Worm (Caenorhabditis elegans) whole organism, young adult: ENCODE results near the gene vps-26.

Experiments used
- B0035.1 ChIP-seq: sonication (generic microtip); optimal IDR thresholded peaks from 2 replicates; lab custom pipeline; 2016; ENCODE audit warnings: missing genetic modification characterization, mild to moderate bottlenecking, missing compliant biosample characterization, missing genotype, missing genetic modification reagents
- C17E4.6 ChIP-seq: fragments of 200-800 bp; sonication (Bioruptor generic); IDR thresholded peaks from 2 replicates; pipeline ENCODE4 v1.3.6; 2022; ENCODE audit warnings: missing genetic modification reagents, missing genetic modification characterization, missing compliant biosample characterization
- D2030.7 ChIP-seq: fragments of 200-800 bp; sonication (Bioruptor generic); IDR thresholded peaks from 2 replicates; pipeline ENCODE4 v1.3.6; 2022; ENCODE audit warnings: missing genetic modification reagents, missing genetic modification characterization, missing compliant biosample characterization
- F49E8.2 ChIP-seq: sonication (generic microtip); optimal IDR thresholded peaks from 3 replicates; lab custom pipeline; 2017; ENCODE audit warnings: missing genetic modification characterization, mild to moderate bottlenecking, missing compliant biosample characterization, antibody characterized with exemption, moderate library complexity; ENCODE audit not compliant: insufficient read depth
- F55B11.4 ChIP-seq: sonication (generic microtip); optimal IDR thresholded peaks from 2 replicates; lab custom pipeline; 2016; ENCODE audit warnings: missing compliant biosample characterization, missing genetic modification characterization, borderline replicate concordance; ENCODE audit not compliant: insufficient read depth
- K11D2.4 ChIP-seq: fragments of 200-800 bp; sonication (Bioruptor generic); IDR thresholded peaks from 2 replicates; pipeline ENCODE4 v1.3.6; 2022; ENCODE audit warnings: missing genetic modification reagents, missing genetic modification characterization, missing compliant biosample characterization
- Y79H2A.3 ChIP-seq: fragments of 200-800 bp; sonication (Bioruptor generic); conservative IDR thresholded peaks from 2 replicates; pipeline ENCODE4 v1.3.6; 2022; ENCODE audit warnings: missing genetic modification reagents, missing genetic modification characterization, missing compliant biosample characterization
- athp-1 ChIP-seq: sonication (generic microtip); optimal IDR thresholded peaks from 2 replicates; lab custom pipeline; 2017; ENCODE audit warnings: mild to moderate bottlenecking, missing genetic modification characterization, missing compliant biosample characterization
- cebp-1 ChIP-seq, 2 experiments: fragments of 200-800 bp in 1 of 2; sonication (Bioruptor generic) in 1 of 2; sonication (generic microtip) in 1 of 2; IDR thresholded peaks in 1 of 2; optimal IDR thresholded peaks in 1 of 2; 2 replicates each; pipeline versions ENCODE4 v1.3.6 to Lab custom; 2017 to 2022; ENCODE audit warnings: missing compliant biosample characterization in 2 of 2, missing genetic modification characterization in 2 of 2, mild to moderate bottlenecking in 1 of 2, missing genetic modification reagents in 1 of 2, moderate library complexity in 1 of 2
- ceh-79 ChIP-seq: sonication (generic microtip); optimal IDR thresholded peaks from 2 replicates; lab custom pipeline; 2017; ENCODE audit warnings: mild to moderate bottlenecking, missing genetic modification characterization, missing compliant biosample characterization
- die-1 ChIP-seq: sonication (generic microtip); optimal IDR thresholded peaks from 2 replicates; lab custom pipeline; 2016; ENCODE audit warnings: missing genotype, mild to moderate bottlenecking, missing genetic modification characterization, missing compliant biosample characterization
- ets-4 ChIP-seq: fragments of 200-800 bp; sonication (Bioruptor generic); optimal IDR thresholded peaks from 2 replicates; lab custom pipeline; 2018; ENCODE audit warnings: mild to moderate bottlenecking, missing genetic modification characterization, missing compliant biosample characterization
- let-607 ChIP-seq, 2 experiments: fragments of 200-800 bp in 1 of 2; sonication (Bioruptor generic) in 1 of 2; sonication (generic microtip) in 1 of 2; optimal IDR thresholded peaks; 2 replicates each; lab custom pipeline; 2016 to 2018; ENCODE audit warnings: mild to moderate bottlenecking in 2 of 2, missing compliant biosample characterization in 2 of 2, missing genetic modification characterization in 2 of 2, moderate library complexity in 2 of 2, missing genotype in 1 of 2
- lin-40 ChIP-seq: sonication (generic microtip); optimal IDR thresholded peaks from 2 replicates; lab custom pipeline; 2016; ENCODE audit warnings: missing genetic modification characterization, mild to moderate bottlenecking, missing compliant biosample characterization, missing genotype, missing genetic modification reagents
- lir-1 ChIP-seq: fragments of 200-800 bp; sonication (Bioruptor generic); conservative IDR thresholded peaks from 2 replicates; pipeline ENCODE4 v1.3.6; 2022; ENCODE audit warnings: missing genetic modification reagents, missing genetic modification characterization, missing compliant biosample characterization
- mcd-1 ChIP-seq: fragments of 200-800 bp; sonication (Bioruptor generic); IDR thresholded peaks from 2 replicates; pipeline ENCODE4 v1.3.6; 2022; ENCODE audit warnings: missing genetic modification reagents, missing genetic modification characterization, missing compliant biosample characterization
- mxl-1 ChIP-seq: sonication (generic microtip); optimal IDR thresholded peaks from 2 replicates; lab custom pipeline; 2016; ENCODE audit warnings: missing genetic modification characterization, missing compliant biosample characterization
- nfya-1 ChIP-seq: sonication (generic microtip); optimal IDR thresholded peaks from 2 replicates; lab custom pipeline; 2017; ENCODE audit warnings: antibody characterized with exemption, missing compliant biosample characterization, missing genetic modification characterization, borderline replicate concordance; ENCODE audit not compliant: insufficient read depth
- nhr-120 ChIP-seq: fragments of 200-800 bp; sonication (Bioruptor generic); IDR thresholded peaks from 2 replicates; pipeline ENCODE4 v1.3.6; 2022; ENCODE audit warnings: missing genetic modification characterization, missing compliant biosample characterization
- nhr-80 ChIP-seq: sonication (generic microtip); optimal IDR thresholded peaks from 2 replicates; lab custom pipeline; 2016; ENCODE audit warnings: missing genetic modification characterization, missing compliant biosample characterization
- pbrm-1 ChIP-seq: fragments of 200-800 bp; sonication (Bioruptor generic); IDR thresholded peaks from 2 replicates; pipeline ENCODE4 v1.3.6; 2022; ENCODE audit warnings: missing genetic modification reagents, missing genetic modification characterization, missing compliant biosample characterization
- sdz-38 ChIP-seq: sonication (generic microtip); optimal IDR thresholded peaks from 2 replicates; lab custom pipeline; 2016; ENCODE audit warnings: missing genotype, missing genetic modification characterization, missing compliant biosample characterization
- snpc-1.1 ChIP-seq: sonication (generic microtip); optimal IDR thresholded peaks from 2 replicates; lab custom pipeline; 2017; ENCODE audit warnings: missing genetic modification characterization, mild to moderate bottlenecking, missing compliant biosample characterization, antibody characterized with exemption, moderate library complexity, missing genotype, missing genetic modification reagents; ENCODE audit not compliant: insufficient read depth
- snpc-3.4 ChIP-seq: sonication (generic microtip); optimal IDR thresholded peaks from 2 replicates; lab custom pipeline; 2017; ENCODE audit warnings: missing genetic modification characterization, mild to moderate bottlenecking, missing compliant biosample characterization, antibody characterized with exemption, moderate library complexity, missing genotype, missing genetic modification reagents
- somi-1 ChIP-seq: fragments of 200-800 bp; sonication (Bioruptor generic); optimal IDR thresholded peaks from 2 replicates; lab custom pipeline; 2018; ENCODE audit warnings: mild to moderate bottlenecking, missing genetic modification characterization, missing compliant biosample characterization
- unc-130 ChIP-seq: sonication (generic microtip); optimal IDR thresholded peaks from 2 replicates; lab custom pipeline; 2016; ENCODE audit warnings: missing genetic modification reagents, missing genetic modification characterization, missing compliant biosample characterization
- unc-62 ChIP-seq: fragments of 150-350 bp; optimal IDR thresholded peaks from 2 replicates; lab custom pipeline; 2014; ENCODE audit warnings: missing biosample characterization, missing genetic modification reagents, missing genetic modification characterization
- ztf-25 ChIP-seq: fragments of 200-800 bp; sonication (Bioruptor generic); IDR thresholded peaks from 2 replicates; pipeline ENCODE4 v1.3.6; 2022; ENCODE audit warnings: missing genetic modification reagents, missing genetic modification characterization, missing compliant biosample characterization
- ztf-26 ChIP-seq: sonication (generic microtip); optimal IDR thresholded peaks from 2 replicates; lab custom pipeline; 2017; ENCODE audit warnings: missing genetic modification characterization, missing compliant biosample characterization
- ztf-3 ChIP-seq: fragments of 200-800 bp; sonication (Bioruptor generic); optimal IDR thresholded peaks from 2 replicates; lab custom pipeline; 2018; ENCODE audit warnings: mild to moderate bottlenecking, missing genetic modification characterization, missing compliant biosample characterization
- ztf-6 ChIP-seq: fragments of 200-800 bp; sonication (Bioruptor generic); IDR thresholded peaks from 2 replicates; pipeline ENCODE4 v1.3.6; 2022; ENCODE audit warnings: missing genetic modification reagents, missing genetic modification characterization, missing compliant biosample characterization

vps-26 gene

DNA sequence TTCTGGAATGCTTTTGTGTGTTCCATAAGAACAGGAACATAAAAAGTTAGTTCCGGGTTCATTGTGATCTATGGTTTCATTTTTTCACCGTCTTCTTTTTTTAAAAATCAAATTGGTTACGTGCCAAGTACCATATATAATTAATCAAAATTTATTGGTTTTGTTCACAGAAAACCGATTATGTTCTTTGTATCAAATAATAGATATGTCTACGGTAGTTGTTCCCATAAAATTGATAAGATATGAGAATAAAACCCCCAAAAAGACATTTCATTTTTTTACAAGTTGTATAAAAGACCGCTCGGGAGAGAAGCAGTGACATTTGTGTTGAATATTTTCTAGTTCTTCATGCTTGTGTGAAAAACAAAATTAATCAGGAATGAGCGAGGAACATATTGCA lies 39.5 kb upstream of the vps-26 start, which contains the start of gene C10C5.5:
C10C5.5 (plus strand) TSS at position 301 of the 400 bp plus-strand sequence.
- TF ChIP-seq F55B11.4 (tag; lab: Kevin White, UChicago): no peak
- TF ChIP-seq lir-1 (GFP tag; lab: Robert Waterston, UW): no peak
- no peak for TF ChIP-seq ztf-6 (GFP tag; lab: Robert Waterston, UW)
- TF ChIP-seq nfya-1 (tag; lab: Kevin White, UChicago): no peak
- no peak for TF ChIP-seq ets-4 (GFP tag; lab: Kevin White, UChicago)
- no peak for TF ChIP-seq athp-1

DNA sequence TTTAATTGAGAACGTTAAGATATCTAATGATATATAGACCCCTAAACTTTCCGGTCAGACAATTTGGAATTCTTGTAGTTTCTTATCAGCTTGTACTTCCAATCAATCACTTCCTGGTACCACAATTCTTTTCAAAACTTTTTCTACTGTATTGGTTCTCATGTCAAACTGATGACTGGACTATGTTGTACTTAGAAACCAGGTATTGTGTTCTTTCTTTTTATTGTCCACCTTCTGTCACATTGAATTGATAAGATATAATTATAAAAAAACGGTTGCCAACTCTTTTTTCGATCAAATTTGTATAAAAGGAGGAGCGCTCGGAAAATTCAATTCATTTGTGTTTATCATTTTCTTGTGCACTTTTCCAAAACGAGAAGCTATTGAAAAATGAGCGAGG lies 36.7 kb upstream of the vps-26 start, which contains the start of gene C10C5.4:
C10C5.4 (plus strand) TSS at position 281 of the 400 bp plus-strand sequence.
- peak in 1 of 2 experiments; percentile 6 for TF ChIP-seq let-607 (tag; optimal IDR thresholded peaks at IDR 0.05; lab: Kevin White, UChicago)
- no peak for TF ChIP-seq ztf-3 (GFP tag; lab: Kevin White, UChicago)
- TF ChIP-seq nhr-80 (tag; lab: Kevin White, UChicago): peak; percentile 76
- no peak for TF ChIP-seq B0035.1

DNA sequence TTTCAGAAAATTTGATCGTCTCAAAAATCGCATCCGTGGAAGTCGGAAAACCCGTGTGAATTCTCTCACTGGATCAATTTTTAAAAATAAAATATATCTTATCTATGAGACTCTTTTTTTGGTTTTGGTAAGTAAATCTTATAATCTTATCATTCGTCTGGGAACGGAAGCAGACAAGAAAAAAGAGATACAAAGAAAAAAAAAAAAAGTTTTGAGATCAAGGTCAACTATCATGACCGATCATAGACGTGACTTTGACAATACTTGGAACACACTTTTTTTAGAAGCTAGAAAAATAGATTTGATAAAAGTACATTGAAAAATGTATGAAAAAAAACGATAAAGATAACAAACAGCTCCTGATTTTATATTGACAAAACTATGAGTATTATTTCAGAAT lies 35.0 kb upstream of the vps-26 start:
- TF ChIP-seq somi-1 (peak; percentile 10), K11D2.4 (GFP tag; lab: Robert Waterston, UW) (peak; percentile 63; the same call in 1 of the 2 replicates), D2030.7 (GFP tag; lab: Robert Waterston, UW) (no peak), ztf-26 (tag; lab: Kevin White, UChicago) (peak; percentile 56), C17E4.6 (GFP tag; lab: Robert Waterston, UW) (no peak), lin-40 (tag; lab: Kevin White, UChicago) (peak; percentile 30)

DNA sequence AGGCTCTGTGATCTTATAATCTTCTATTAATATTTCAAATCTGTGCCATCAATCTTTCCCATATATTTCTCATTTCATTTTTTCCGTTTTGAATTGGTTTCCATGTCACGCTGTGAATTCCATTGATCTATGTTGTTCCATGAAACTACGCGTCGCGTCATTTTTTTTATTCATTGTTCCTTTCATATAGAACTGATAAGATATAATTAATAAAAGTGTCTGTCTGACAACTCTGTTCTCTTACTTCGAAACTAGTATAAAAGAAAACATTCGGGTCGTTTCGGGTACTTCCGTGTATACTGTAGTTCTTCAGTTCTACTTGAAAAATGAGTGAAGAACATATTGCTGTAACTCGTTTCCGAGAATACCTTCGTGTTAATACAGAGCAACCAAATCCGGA lies 32.9 kb upstream of the vps-26 start, which contains the start of gene C10C5.3:
C10C5.3 (plus strand) TSS at position 301 of the 400 bp plus-strand sequence.
- TF ChIP-seq F49E8.2: no peak
- no peak for TF ChIP-seq sdz-38 (tag; lab: Kevin White, UChicago)
- no peak for TF ChIP-seq snpc-3.4 (tag; lab: Kevin White, UChicago)
- TF ChIP-seq nhr-120: no peak
- no peak for TF ChIP-seq ceh-79 (tag; lab: Kevin White, UChicago)
- no peak for TF ChIP-seq die-1 (tag; lab: Kevin White, UChicago)
- TF ChIP-seq unc-62 (GFP tag; lab: Kevin White, UChicago): no peak
- no peak for TF ChIP-seq athp-1
- TF ChIP-seq unc-130: no peak
- TF ChIP-seq snpc-1.1 (tag; lab: Kevin White, UChicago): no peak
- TF ChIP-seq pbrm-1 (GFP tag; lab: Robert Waterston, UW): no peak

DNA sequence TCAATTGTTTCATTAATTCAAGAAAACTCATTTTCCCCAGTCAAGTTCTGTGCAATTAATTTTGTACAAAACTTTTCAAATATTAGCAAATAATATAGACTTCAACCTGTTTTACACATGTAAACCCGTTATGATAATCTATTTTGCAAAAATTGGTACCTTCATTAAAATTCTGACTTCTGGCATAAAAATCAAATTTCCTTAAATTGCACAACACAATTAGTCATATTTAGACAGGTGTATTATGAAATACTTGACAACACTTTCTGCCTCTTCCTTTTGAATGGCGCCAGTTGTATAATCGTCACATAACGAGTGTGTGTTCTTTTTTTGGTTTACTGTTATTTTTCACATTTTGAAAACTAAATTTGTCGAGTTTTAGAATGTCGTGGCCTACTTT lies 29.5 kb upstream of the vps-26 start, which contains the start of gene fbxc-58:
fbxc-58 (plus strand) TSS at position 383 of the 400 bp plus-strand sequence.
- no peak for TF ChIP-seq mxl-1 (tag; lab: Kevin White, UChicago)
- TF ChIP-seq mcd-1 (GFP tag; lab: Robert Waterston, UW): no peak
- peak; percentile 96 for TF ChIP-seq unc-62 (GFP tag; lab: Kevin White, UChicago)
- no peak for TF ChIP-seq ztf-25 (GFP tag; lab: Robert Waterston, UW)
- no peak for TF ChIP-seq Y79H2A.3 (GFP tag; lab: Robert Waterston, UW)
- TF ChIP-seq nhr-80 (tag; lab: Kevin White, UChicago): peak; percentile 33
- TF ChIP-seq cebp-1 (GFP tag; IDR thresholded peaks at IDR 0.05; lab: Robert Waterston, UW): peak; percentile 93
- TF ChIP-seq cebp-1 (tag; optimal IDR thresholded peaks at IDR 0.05; lab: Kevin White, UChicago): peak; percentile 93
